Fruit fly (Drosophila melanogaster): ENCODE data around the gene Rpn3.
A peak's percentile ranks its signal among the peaks of the same experiment; 100 is the strongest.

The Rpn3 gene

DNA sequence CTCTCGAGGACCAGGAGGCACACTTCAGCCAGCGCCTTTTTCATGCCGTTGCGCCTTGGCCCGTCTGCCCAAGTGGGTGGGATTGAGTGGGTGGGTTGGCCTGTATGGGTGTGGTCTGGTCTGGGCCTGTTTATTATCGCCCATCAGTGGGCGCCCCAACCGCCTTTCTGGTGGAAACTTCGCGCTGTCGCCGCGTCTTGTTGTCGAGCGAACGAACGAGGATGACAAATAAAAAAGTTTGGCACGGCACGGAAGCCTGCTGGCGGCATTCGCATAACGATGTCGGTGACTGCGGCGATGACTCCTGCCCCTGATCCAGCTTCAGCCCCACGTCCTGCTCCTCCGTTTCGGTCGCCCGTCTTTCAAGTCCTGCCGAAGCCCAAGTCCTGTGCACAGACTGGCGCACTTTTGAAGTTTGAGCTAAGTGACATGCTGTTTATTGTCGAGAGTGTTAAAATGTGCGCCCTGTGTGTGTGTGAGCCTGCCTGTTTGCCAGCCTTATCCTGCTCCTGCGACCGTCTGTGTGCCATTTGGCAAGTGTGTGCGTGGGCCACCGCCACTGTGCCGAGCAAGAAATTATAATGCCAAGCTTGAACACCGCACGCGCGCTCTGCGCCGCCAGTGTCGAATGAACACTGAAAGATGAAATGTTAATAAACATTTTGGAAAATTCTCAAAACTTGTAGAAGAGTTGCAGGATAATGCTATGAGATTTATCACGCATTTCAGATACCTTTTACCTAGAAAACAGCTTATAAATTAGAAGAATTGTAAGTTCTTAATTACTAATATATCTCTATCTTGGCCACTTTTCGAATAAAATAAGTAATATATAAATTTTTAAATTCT lies 37.3 kb upstream of the Rpn3 start (continued):
- TF ChIP-seq knrl (GFP tag; IDR thresholded peaks at IDR 0.05; ENCODE audit: partially characterized antibody) (no peak), CG13775 (GFP tag; optimal IDR thresholded peaks at IDR 0.05) (peak; percentile 68), CG6854 (GFP tag; optimal IDR thresholded peaks at IDR 0.05) (peak; percentile 87), H2.0 (GFP tag; IDR thresholded peaks at IDR 0.05) (0 out of 2 replicates have a peak, but pooled peaks have one; percentile 29), CG9876 (GFP tag; optimal IDR thresholded peaks at IDR 0.05) (no peak), CG17612 (GFP tag; IDR thresholded peaks at IDR 0.05) (no peak), CG7357 (GFP tag; IDR thresholded peaks at IDR 0.05) (peak; percentile 60; the same call in 1 of the 3 replicates), CG10565 (GFP tag; optimal IDR thresholded peaks at IDR 0.05) (no peak), CG17328 (GFP tag; IDR thresholded peaks at IDR 0.05) (no peak), otp (GFP tag; IDR thresholded peaks at IDR 0.05) (no peak), CG18764 (GFP tag; optimal IDR thresholded peaks at IDR 0.05) (peak; percentile 24), CG11398 (GFP tag; optimal IDR thresholded peaks at IDR 0.05) (no peak), C15 (GFP tag; IDR thresholded peaks at IDR 0.05) (no peak), Camta (GFP tag; optimal IDR thresholded peaks at IDR 0.05) (no peak), grn (GFP tag; optimal IDR thresholded peaks at IDR 0.05) (no peak), Opbp (GFP tag; IDR thresholded peaks at IDR 0.05; ENCODE audit: partially characterized antibody) (no peak), rib (GFP tag; IDR thresholded peaks at IDR 0.05) (no peak), lilli (GFP tag; optimal IDR thresholded peaks at IDR 0.05) (peak; percentile 61), fd102C (GFP tag; optimal IDR thresholded peaks at IDR 0.05) (no peak), Sin3A (optimal IDR thresholded peaks at IDR 0.05) (no peak), HLH54F (GFP tag; optimal IDR thresholded peaks at IDR 0.05) (peak; percentile 10), CG6765 (GFP tag; optimal IDR thresholded peaks at IDR 0.05) (peak; percentile 80), CG17802 (tag; optimal IDR thresholded peaks at IDR 0.05) (no peak), CG34376 (GFP tag; optimal IDR thresholded peaks at IDR 0.05) (peak; percentile 75), CG2202 (tag; optimal IDR thresholded peaks at IDR 0.05) (no peak), ems (GFP tag; optimal IDR thresholded peaks at IDR 0.05) (no peak), CkIIα-i1 (GFP tag; IDR thresholded peaks at IDR 0.05) (no peak), lmd (GFP tag; IDR thresholded peaks at IDR 0.05) (peak; percentile 62), bab2 (GFP tag; optimal IDR thresholded peaks at IDR 0.05) (peak; percentile 49), nerfin-2 (GFP tag; IDR thresholded peaks at IDR 0.05; ENCODE audit: partially characterized antibody) (no peak), CG18262 (tag; optimal IDR thresholded peaks at IDR 0.05) (peak; percentile 73), CG16813 (GFP tag; IDR thresholded peaks at IDR 0.05; ENCODE audit: partially characterized antibody) (no peak), CG8924 (tag; optimal IDR thresholded peaks at IDR 0.05) (peak; percentile 83), CG9215 (GFP tag; IDR thresholded peaks at IDR 0.05) (0 out of 2 replicates have a peak, but pooled peaks have one; percentile 46), CG34422 (GFP tag; IDR thresholded peaks at IDR 0.05) (peak; percentile 50; the same call in 1 of the 3 replicates), CG13123 (GFP tag; optimal IDR thresholded peaks at IDR 0.05) (peak; percentile 30), jumu (GFP tag; optimal IDR thresholded peaks at IDR 0.05) (no peak), shn (GFP tag; optimal IDR thresholded peaks at IDR 0.05) (no peak), en (GFP tag; optimal IDR thresholded peaks at IDR 0.05) (no peak), NfI (GFP tag; optimal IDR thresholded peaks at IDR 0.05) (peak; percentile 84), ap (GFP tag; IDR thresholded peaks at IDR 0.05) (0 out of 2 replicates have a peak, but pooled peaks have one; percentile 24), exex (tag; optimal IDR thresholded peaks at IDR 0.05) (peak; percentile 45), CG8765 (GFP tag; IDR thresholded peaks at IDR 0.05) (no peak), mam (GFP tag; optimal IDR thresholded peaks at IDR 0.05) (peak; percentile 20), wor (GFP tag; IDR thresholded peaks at IDR 0.05) (peak; percentile 46; the same call in 1 of the 2 replicates), MTF-1 (GFP tag; optimal IDR thresholded peaks at IDR 0.05; ENCODE audit: borderline replicate concordance) (no peak), E2f2 (GFP tag; IDR thresholded peaks at IDR 0.05) (peak; percentile 52), ase (GFP tag; IDR thresholded peaks at IDR 0.05) (no peak), ttk (GFP tag; IDR thresholded peaks at IDR 0.05) (peak; percentile 60), bsh (GFP tag; optimal IDR thresholded peaks at IDR 0.05) (peak in 1 of 2 experiments; percentile 73)
